Fruit fly (Drosophila melanogaster) whole organism, embryonic: ENCODE measurements around the gene Cys.
A peak's percentile ranks its signal among the peaks of the same experiment; 100 is the strongest.

Source experiments
- Aef1 ChIP-seq: fragments of 200-800 bp; sonication (Bioruptor generic); IDR thresholded peaks from 3 replicates; pipeline ENCODE4 v1.3.6; 2022; ENCODE audit warnings: missing biosample characterization, missing genetic modification characterization
- BEAF-32 ChIP-seq: fragments of 200-800 bp; sonication (Bioruptor generic); optimal IDR thresholded peaks from 3 replicates; lab custom pipeline; 2017; ENCODE audit warnings: missing biosample characterization, missing genetic modification characterization, mild to moderate bottlenecking, moderate library complexity, missing genetic modification reagents
- CG11456 ChIP-seq: fragments of 200-800 bp; sonication (Bioruptor generic); IDR thresholded peaks from 3 replicates; pipeline ENCODE4 v1.3.6; 2022; ENCODE audit warnings: missing biosample characterization, missing genetic modification characterization
- CG11723 ChIP-seq: fragments of 200-800 bp; sonication (Bioruptor generic); optimal IDR thresholded peaks from 2 replicates; lab custom pipeline; 2017; ENCODE audit warnings: missing biosample characterization, mild to moderate bottlenecking, missing genetic modification characterization
- CG12155 ChIP-seq: fragments of 200-800 bp; sonication (Bioruptor generic); optimal IDR thresholded peaks from 3 replicates; lab custom pipeline; 2016; ENCODE audit warnings: missing biosample characterization, missing genetic modification characterization
- CG12769 ChIP-seq: fragments of 200-800 bp; sonication (Bioruptor generic); optimal IDR thresholded peaks from 2 replicates; lab custom pipeline; 2019; ENCODE audit warnings: missing biosample characterization, mild to moderate bottlenecking, missing genetic modification characterization, moderate library complexity
- CG12942 ChIP-seq: fragments of 200-800 bp; sonication (Bioruptor generic); optimal IDR thresholded peaks from 3 replicates; lab custom pipeline; 2016; ENCODE audit warnings: missing biosample characterization, missing genetic modification characterization
- CG13123 ChIP-seq: fragments of 200-800 bp; sonication (Bioruptor generic); optimal IDR thresholded peaks from 2 replicates; lab custom pipeline; 2016; ENCODE audit warnings: missing biosample characterization, missing genetic modification characterization
- CG14441 ChIP-seq: fragments of 200-800 bp; sonication (Bioruptor generic); IDR thresholded peaks from 2 replicates; pipeline ENCODE4 v1.3.6; 2022; ENCODE audit warnings: missing biosample characterization, missing genetic modification characterization
- CG15269 ChIP-seq: fragments of 200-800 bp; sonication (Bioruptor generic); optimal IDR thresholded peaks from 2 replicates; lab custom pipeline; 2018; ENCODE audit warnings: missing biosample characterization, mild to moderate bottlenecking, missing genetic modification characterization, moderate library complexity
- CG17829 ChIP-seq: fragments of 200-800 bp; optimal IDR thresholded peaks from 2 replicates; lab custom pipeline; 2019; ENCODE audit warnings: missing biosample characterization, mild to moderate bottlenecking, missing genetic modification characterization, moderate library complexity
- CG18599 ChIP-seq: fragments of 200-800 bp; sonication (Bioruptor generic); optimal IDR thresholded peaks from 3 replicates; lab custom pipeline; 2017; ENCODE audit warnings: missing biosample characterization, missing genetic modification characterization, mild to moderate bottlenecking, moderate library complexity, missing genetic modification reagents
- CG2116 ChIP-seq: fragments of 200-800 bp; sonication (Bioruptor generic); optimal IDR thresholded peaks from 3 replicates; lab custom pipeline; 2018; ENCODE audit warnings: missing biosample characterization, mild to moderate bottlenecking, missing genetic modification characterization
- CG32767 ChIP-seq: fragments of 200-800 bp; sonication (Bioruptor generic); IDR thresholded peaks from 2 replicates; pipeline ENCODE4 v1.3.6; 2022; ENCODE audit warnings: missing biosample characterization, missing genetic modification characterization
- CG42726 ChIP-seq: fragments of 200-800 bp; sonication (Bioruptor generic); IDR thresholded peaks from 2 replicates; pipeline ENCODE4 v1.3.6; 2022; ENCODE audit warnings: missing biosample characterization, missing genetic modification characterization; ENCODE audit not compliant: partially characterized antibody
- CG4820 ChIP-seq: fragments of 200-800 bp; sonication (Bioruptor generic); optimal IDR thresholded peaks from 3 replicates; lab custom pipeline; 2016; ENCODE audit warnings: missing biosample characterization, missing genetic modification characterization
- CG6254 ChIP-seq: fragments of 200-800 bp; sonication (Bioruptor generic); optimal IDR thresholded peaks from 3 replicates; lab custom pipeline; 2017; ENCODE audit warnings: mild to moderate bottlenecking, missing biosample characterization, missing genetic modification reagents, missing genetic modification characterization
- CG6272 ChIP-seq: fragments of 200-800 bp; sonication (Bioruptor generic); IDR thresholded peaks from 2 replicates; pipeline ENCODE4 v1.3.6; 2022; ENCODE audit warnings: missing biosample characterization, missing genetic modification characterization
- CG6689 ChIP-seq: fragments of 200-800 bp; sonication (Bioruptor generic); IDR thresholded peaks from 2 replicates; pipeline ENCODE4 v1.3.6; 2022; ENCODE audit warnings: missing biosample characterization, missing genetic modification characterization
- CG6854 ChIP-seq: fragments of 200-800 bp; sonication (Bioruptor generic); optimal IDR thresholded peaks from 3 replicates; lab custom pipeline; 2017; ENCODE audit warnings: missing biosample characterization, mild to moderate bottlenecking, missing genetic modification characterization
- CG7372 ChIP-seq: fragments of 200-800 bp; sonication (Bioruptor generic); IDR thresholded peaks from 2 replicates; pipeline ENCODE4 v1.3.6; 2022; ENCODE audit warnings: missing biosample characterization, missing genetic modification characterization
- CG8924 ChIP-seq: fragments of 200-800 bp; optimal IDR thresholded peaks from 3 replicates; lab custom pipeline; 2019; ENCODE audit warnings: missing biosample characterization, mild to moderate bottlenecking, missing genetic modification characterization, moderate library complexity
- CTCF ChIP-seq: fragments of 200-800 bp; sonication (Bioruptor generic); optimal IDR thresholded peaks from 2 replicates; lab custom pipeline; 2017; ENCODE audit warnings: missing biosample characterization, mild to moderate bottlenecking, missing genetic modification characterization, moderate library complexity
- D19A ChIP-seq: fragments of 200-800 bp; optimal IDR thresholded peaks from 3 replicates; lab custom pipeline; 2019; ENCODE audit warnings: missing biosample characterization, mild to moderate bottlenecking, missing genetic modification characterization, moderate library complexity
- E2f2 ChIP-seq: fragments of 200-800 bp; sonication (Bioruptor generic); IDR thresholded peaks from 2 replicates; pipeline ENCODE4 v1.3.6; 2022; ENCODE audit warnings: missing biosample characterization, missing genetic modification characterization
- Elba2 ChIP-seq: fragments of 200-800 bp; sonication (Bioruptor generic); optimal IDR thresholded peaks from 3 replicates; lab custom pipeline; 2016; ENCODE audit warnings: missing biosample characterization, missing genetic modification characterization
- Fer2 ChIP-seq: fragments of 200-800 bp; sonication (Bioruptor generic); optimal IDR thresholded peaks from 2 replicates; lab custom pipeline; 2018; ENCODE audit warnings: missing biosample characterization, mild to moderate bottlenecking, missing genetic modification characterization, moderate library complexity
- Fer3 ChIP-seq: fragments of 200-800 bp; sonication (Bioruptor generic); optimal IDR thresholded peaks from 2 replicates; lab custom pipeline; 2018; ENCODE audit warnings: missing biosample characterization, mild to moderate bottlenecking, missing genetic modification characterization, moderate library complexity
- H15 ChIP-seq: fragments of 200-800 bp; sonication (Bioruptor generic); IDR thresholded peaks from 3 replicates; pipeline ENCODE4 v1.3.6; 2022; ENCODE audit warnings: missing biosample characterization, missing genetic modification characterization
- HLH54F ChIP-seq: fragments of 200-800 bp; sonication (Bioruptor generic); optimal IDR thresholded peaks from 3 replicates; lab custom pipeline; 2016; ENCODE audit warnings: missing biosample characterization, missing genetic modification characterization
- Mad ChIP-seq: fragments of 200-800 bp; sonication (Bioruptor generic); optimal IDR thresholded peaks from 2 replicates; lab custom pipeline; 2016; ENCODE audit warnings: missing biosample characterization, missing genetic modification characterization
- Side ChIP-seq: fragments of 200-800 bp; sonication (Bioruptor generic); optimal IDR thresholded peaks from 2 replicates; lab custom pipeline; 2016; ENCODE audit warnings: missing biosample characterization, missing genetic modification characterization
- Ssrp ChIP-seq: fragments of 200-800 bp; sonication (Bioruptor generic); optimal IDR thresholded peaks from 2 replicates; lab custom pipeline; 2018; ENCODE audit warnings: missing biosample characterization, mild to moderate bottlenecking, missing genetic modification characterization, moderate library complexity
- Taf1 ChIP-seq: fragments of 200-800 bp; sonication (Bioruptor generic); IDR thresholded peaks from 2 replicates; pipeline ENCODE4 v1.3.6; 2022; ENCODE audit warnings: missing biosample characterization, missing genetic modification characterization
- al ChIP-seq: fragments of 200-800 bp; sonication (Bioruptor generic); IDR thresholded peaks from 2 replicates; pipeline ENCODE4 v1.3.6; 2022; ENCODE audit warnings: missing biosample characterization, missing genetic modification characterization
- bowl ChIP-seq: fragments of 200-800 bp; sonication (Bioruptor generic); IDR thresholded peaks from 2 replicates; pipeline ENCODE4 v1.3.6; 2022; ENCODE audit warnings: missing biosample characterization, missing genetic modification characterization
- caup ChIP-seq: fragments of 200-800 bp; sonication (Bioruptor generic); optimal IDR thresholded peaks from 3 replicates; lab custom pipeline; 2017; ENCODE audit warnings: missing biosample characterization, mild to moderate bottlenecking, missing genetic modification characterization, moderate library complexity; ENCODE audit not compliant: severe bottlenecking
- chif ChIP-seq, 2 experiments: fragments of 200-800 bp; sonication (Bioruptor generic); optimal IDR thresholded peaks; 3 replicates each; lab custom pipeline; 2016; ENCODE audit warnings: missing biosample characterization in 2 of 2, missing genetic modification characterization in 2 of 2
- corto ChIP-seq: fragments of 200-800 bp; sonication (Bioruptor generic); optimal IDR thresholded peaks from 2 replicates; lab custom pipeline; 2016; ENCODE audit warnings: missing biosample characterization, mild to moderate bottlenecking, missing genetic modification characterization, moderate library complexity
- dmrt11E ChIP-seq: fragments of 200-800 bp; sonication (Bioruptor generic); optimal IDR thresholded peaks from 3 replicates; lab custom pipeline; 2018; ENCODE audit warnings: missing biosample characterization, mild to moderate bottlenecking, missing genetic modification characterization, moderate library complexity
- ftz-f1 ChIP-seq: fragments of 200-800 bp; sonication (Bioruptor generic); optimal IDR thresholded peaks from 2 replicates; lab custom pipeline; 2016; ENCODE audit warnings: missing biosample characterization, missing genetic modification characterization
- her ChIP-seq: fragments of 200-800 bp; sonication (Bioruptor generic); optimal IDR thresholded peaks from 2 replicates; lab custom pipeline; 2016; ENCODE audit warnings: missing biosample characterization, missing genetic modification characterization
- lov ChIP-seq, 2 experiments: fragments of 200-800 bp in 1 of 2; fragments of >200 bp in 1 of 2; sonication (Bioruptor generic) in 1 of 2; IDR thresholded peaks in 1 of 2; optimal IDR thresholded peaks in 1 of 2; 2 replicates in 1 of 2; 3 replicates in 1 of 2; pipeline versions ENCODE4 v1.3.6 to Lab custom; 2017 to 2022; ENCODE audit warnings: missing biosample characterization in 1 of 2, missing genetic modification characterization in 1 of 2
- oc ChIP-seq: fragments of 200-800 bp; sonication (Bioruptor generic); optimal IDR thresholded peaks from 2 replicates; lab custom pipeline; 2018; ENCODE audit warnings: missing biosample characterization, mild to moderate bottlenecking, missing genetic modification characterization, moderate library complexity
- row ChIP-seq: fragments of 200-800 bp; sonication (Bioruptor generic); IDR thresholded peaks from 3 replicates; pipeline ENCODE4 v1.3.6; 2022; ENCODE audit warnings: missing biosample characterization, missing genetic modification characterization
- sd ChIP-seq: fragments of 200-800 bp; sonication (Bioruptor generic); optimal IDR thresholded peaks from 3 replicates; lab custom pipeline; 2018; ENCODE audit warnings: missing biosample characterization, mild to moderate bottlenecking, missing genetic modification characterization, moderate library complexity
- seq ChIP-seq: fragments of 200-800 bp; sonication (Bioruptor generic); IDR thresholded peaks from 2 replicates; pipeline ENCODE4 v1.3.6; 2022; ENCODE audit warnings: missing biosample characterization, missing genetic modification characterization
- so ChIP-seq: fragments of 200-800 bp; sonication (Bioruptor generic); IDR thresholded peaks from 3 replicates; pipeline ENCODE4 v1.3.6; 2022; ENCODE audit warnings: missing biosample characterization, missing genetic modification characterization
- vfl ChIP-seq: fragments of 200-800 bp; sonication (Bioruptor generic); optimal IDR thresholded peaks from 2 replicates; lab custom pipeline; 2016; ENCODE audit warnings: missing biosample characterization, missing genetic modification characterization

Cys gene

DNA sequence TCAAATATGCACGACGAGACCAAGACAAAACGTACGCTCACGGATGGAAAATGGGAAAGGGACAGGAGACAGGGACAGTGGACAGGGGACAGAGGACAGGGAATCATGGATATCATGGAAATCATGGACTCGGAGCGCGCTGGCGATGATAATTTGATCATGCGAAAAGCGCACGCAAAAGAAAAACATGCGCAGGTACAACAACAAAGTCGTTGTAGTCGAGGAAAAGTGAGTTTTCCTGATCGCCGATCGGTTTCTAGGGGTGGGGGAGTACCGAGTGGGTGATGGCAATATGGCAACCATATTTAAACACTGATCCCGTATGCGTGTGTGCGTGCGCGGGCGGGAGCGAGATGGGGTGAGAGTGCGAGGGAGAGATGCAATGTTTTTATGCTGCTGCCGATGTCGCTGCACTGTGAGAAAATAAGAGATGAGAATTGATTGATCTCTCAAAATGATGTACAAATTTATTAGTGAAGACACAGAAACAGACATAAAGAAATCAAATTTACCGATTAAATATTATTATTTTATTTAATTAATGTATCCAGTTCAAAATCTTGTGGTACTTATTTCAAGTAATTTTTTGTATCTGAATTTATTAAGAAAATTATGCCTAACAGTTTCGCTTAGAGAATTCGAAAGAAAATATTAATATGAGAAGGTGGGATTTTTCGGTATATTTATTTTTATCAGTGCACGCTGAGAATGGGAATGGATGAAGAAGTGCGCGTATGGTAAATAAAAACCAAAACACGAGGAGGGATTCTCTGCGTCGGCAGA, 21.5 kb upstream of the Cys start (continued):
- TF ChIP-seq chif (GFP tag; optimal IDR thresholded peaks at IDR 0.05; lab: Kevin White, UChicago) (peak in 1 of 2 experiments; percentile 64), CG4820 (GFP tag; lab: Kevin White, UChicago) (peak; percentile 85), CG8924 (tag; lab: Kevin White, UChicago) (peak; percentile 95), D19A (tag; lab: Kevin White, UChicago) (peak; percentile 93), CG11723 (GFP tag; lab: Kevin White, UChicago) (peak; percentile 78), CG42726 (GFP tag; lab: Robert Waterston, UW) (no peak), dmrt11E (tag; lab: Kevin White, UChicago) (peak; percentile 99), Side (GFP tag; lab: Kevin White, UChicago) (peak; percentile 25), CG7372 (GFP tag; lab: Robert Waterston, UW) (peak; percentile 37; the same call in 1 of the 2 replicates), E2f2 (no peak; the same call in 1 of the 2 replicates), CG17829 (tag; lab: Kevin White, UChicago) (peak; percentile 98), CG6854 (GFP tag; lab: Kevin White, UChicago) (no peak), CTCF (GFP tag; lab: Kevin White, UChicago) (peak; percentile 21), BEAF-32 (no peak), Fer3 (peak; percentile 42), CG2116 (GFP tag; lab: Kevin White, UChicago) (peak; percentile 62), CG14441 (peak; percentile 43; the same call in 1 of the 2 replicates), Ssrp (tag; lab: Kevin White, UChicago) (peak; percentile 95), vfl (no peak), seq (GFP tag; lab: Robert Waterston, UW) (peak; percentile 47; the same call in 1 of the 2 replicates), CG6689 (GFP tag; lab: Robert Waterston, UW) (peak; percentile 85), CG12769 (tag; lab: Kevin White, UChicago) (no peak), H15 (0 out of 3 replicates have a peak, but pooled peaks have one; percentile 45), row (peak; percentile 82), CG11456 (0 out of 3 replicates have a peak, but pooled peaks have one; percentile 49), lov (optimal IDR thresholded peaks at IDR 0.05; lab: Kevin White, UChicago) (no peak), lov (GFP tag; IDR thresholded peaks at IDR 0.05; lab: Robert Waterston, UW) (peak; percentile 75; the same call in 2 of the 3 replicates), Aef1 (GFP tag; lab: Robert Waterston, UW) (peak; percentile 19; the same call in 1 of the 3 replicates), corto (GFP tag; lab: Kevin White, UChicago) (no peak), so (GFP tag; lab: Robert Waterston, UW) (peak; percentile 77; the same call in 2 of the 3 replicates), CG15269 (tag; lab: Kevin White, UChicago) (peak; percentile 74), CG13123 (peak; percentile 70), oc (tag; lab: Kevin White, UChicago) (peak; percentile 74), her (no peak), caup (GFP tag; lab: Kevin White, UChicago) (peak; percentile 26), bowl (GFP tag; lab: Robert Waterston, UW) (no peak), al (GFP tag; lab: Robert Waterston, UW) (no peak), CG6272 (GFP tag; lab: Robert Waterston, UW) (0 out of 2 replicates have a peak, but pooled peaks have one; percentile 20), CG12155 (GFP tag; lab: Kevin White, UChicago) (peak; percentile 64), Elba2 (GFP tag; lab: Kevin White, UChicago) (peak; percentile 64), Taf1 (GFP tag; lab: Robert Waterston, UW) (no peak), sd (peak; percentile 40), CG6254 (GFP tag; lab: Kevin White, UChicago) (peak; percentile 93), HLH54F (GFP tag; lab: Kevin White, UChicago) (no peak), CG12942 (GFP tag; lab: Kevin White, UChicago) (peak; percentile 76), CG18599 (GFP tag; lab: Kevin White, UChicago) (peak; percentile 72), ftz-f1 (GFP tag; lab: Kevin White, UChicago) (no peak), CG32767 (GFP tag; lab: Robert Waterston, UW) (peak; percentile 74), Mad (GFP tag; lab: Kevin White, UChicago) (no peak), Fer2 (no peak)
